Fruit fly (Drosophila melanogaster) whole organism, embryonic: ENCODE results near the gene arx.
A peak's percentile ranks its signal among the peaks of the same experiment; 100 is the strongest.

Experiments used
- Atf3 ChIP-seq: fragments of 200-800 bp; sonication (Bioruptor generic); optimal IDR thresholded peaks from 3 replicates; lab custom pipeline; 2016; ENCODE audit warnings: missing biosample characterization, missing genetic modification characterization
- Blimp-1 ChIP-seq: fragments of 200-800 bp; sonication (Bioruptor generic); optimal IDR thresholded peaks from 3 replicates; lab custom pipeline; 2018; ENCODE audit warnings: missing biosample characterization, missing genetic modification characterization, mild to moderate bottlenecking, moderate library complexity, missing genetic modification reagents
- CG10959 ChIP-seq: fragments of 200-800 bp; sonication (Bioruptor generic); IDR thresholded peaks from 2 replicates; pipeline ENCODE4 v1.3.6; 2022; ENCODE audit warnings: missing biosample characterization, missing genetic modification characterization
- CG12104 ChIP-seq: fragments of 200-800 bp; sonication (Bioruptor generic); optimal IDR thresholded peaks from 3 replicates; lab custom pipeline; 2016; ENCODE audit warnings: missing biosample characterization, missing genetic modification characterization
- CG1233 ChIP-seq: fragments of 200-800 bp; sonication (Bioruptor generic); optimal IDR thresholded peaks from 4 replicates; lab custom pipeline; 2018; ENCODE audit warnings: missing biosample characterization, mild to moderate bottlenecking, missing genetic modification characterization
- CG12659 ChIP-seq: fragments of 200-800 bp; sonication (Bioruptor generic); optimal IDR thresholded peaks from 3 replicates; lab custom pipeline; 2017; ENCODE audit warnings: mild to moderate bottlenecking, missing biosample characterization, missing genetic modification reagents, missing genetic modification characterization
- CG13624 ChIP-seq: fragments of 200-800 bp; sonication (Bioruptor generic); optimal IDR thresholded peaks from 2 replicates; lab custom pipeline; 2016; ENCODE audit warnings: missing biosample characterization, missing genetic modification characterization
- CG13775 ChIP-seq: fragments of 200-800 bp; sonication (Bioruptor generic); optimal IDR thresholded peaks from 3 replicates; lab custom pipeline; 2017; ENCODE audit warnings: missing biosample characterization, mild to moderate bottlenecking, missing genetic modification characterization
- CG4282 ChIP-seq: fragments of 200-800 bp; sonication (Bioruptor generic); optimal IDR thresholded peaks from 2 replicates; lab custom pipeline; 2016; ENCODE audit warnings: missing biosample characterization, missing genetic modification characterization
- CG6854 ChIP-seq: fragments of 200-800 bp; sonication (Bioruptor generic); optimal IDR thresholded peaks from 3 replicates; lab custom pipeline; 2017; ENCODE audit warnings: missing biosample characterization, mild to moderate bottlenecking, missing genetic modification characterization
- CG7271 ChIP-seq: fragments of 200-800 bp; sonication (Bioruptor generic); optimal IDR thresholded peaks from 2 replicates; lab custom pipeline; 2018; ENCODE audit warnings: missing biosample characterization, mild to moderate bottlenecking, missing genetic modification characterization, moderate library complexity
- CG9609 ChIP-seq: fragments of 200-800 bp; sonication (Bioruptor generic); optimal IDR thresholded peaks from 3 replicates; lab custom pipeline; 2016; ENCODE audit warnings: missing biosample characterization, missing genetic modification characterization
- D19A ChIP-seq: fragments of 200-800 bp; optimal IDR thresholded peaks from 3 replicates; lab custom pipeline; 2019; ENCODE audit warnings: missing biosample characterization, mild to moderate bottlenecking, missing genetic modification characterization, moderate library complexity
- Dip3 ChIP-seq: fragments of 200-800 bp; sonication (Bioruptor generic); optimal IDR thresholded peaks from 3 replicates; lab custom pipeline; 2016; ENCODE audit warnings: missing biosample characterization, missing genetic modification characterization
- Dref ChIP-seq: fragments of 200-800 bp; sonication (Bioruptor generic); IDR thresholded peaks from 2 replicates; pipeline ENCODE4 v1.3.6; 2022; ENCODE audit warnings: missing biosample characterization, missing genetic modification characterization
- ERR ChIP-seq: fragments of 200-800 bp; sonication (Bioruptor generic); optimal IDR thresholded peaks from 2 replicates; lab custom pipeline; 2016; ENCODE audit warnings: missing biosample characterization, missing genetic modification characterization
- Ets65A ChIP-seq: fragments of 200-800 bp; sonication (Bioruptor generic); peaks from one replicate; lab custom pipeline; 2016; ENCODE audit warnings: missing biosample characterization, missing genetic modification characterization
- Ets97D ChIP-seq: fragments of 200-800 bp; sonication (Bioruptor generic); optimal IDR thresholded peaks from 3 replicates; lab custom pipeline; 2016; ENCODE audit warnings: missing biosample characterization, missing genetic modification characterization
- Fer1 ChIP-seq: fragments of 200-800 bp; sonication (Bioruptor generic); optimal IDR thresholded peaks from 2 replicates; lab custom pipeline; 2017; ENCODE audit warnings: missing biosample characterization, mild to moderate bottlenecking, missing genetic modification characterization
- Hey ChIP-seq: fragments of 200-800 bp; sonication (Bioruptor generic); optimal IDR thresholded peaks from 3 replicates; lab custom pipeline; 2018; ENCODE audit warnings: missing biosample characterization, mild to moderate bottlenecking, missing genetic modification characterization
- Lpt ChIP-seq: fragments of >200 bp; optimal IDR thresholded peaks from 2 replicates; lab custom pipeline; 2018; ENCODE audit warnings: missing biosample characterization, missing genetic modification characterization
- Max ChIP-seq: fragments of 200-800 bp; sonication (Bioruptor generic); optimal IDR thresholded peaks from 2 replicates; lab custom pipeline; 2016; ENCODE audit warnings: missing biosample characterization, mild to moderate bottlenecking, missing genetic modification characterization
- Med ChIP-seq: fragments of 200-800 bp; sonication (Bioruptor generic); peaks from one replicate; lab custom pipeline; 2016; ENCODE audit warnings: missing biosample characterization, missing genetic modification characterization, mild to moderate bottlenecking, inconsistent platforms, moderate library complexity
- Meics ChIP-seq: fragments of 200-800 bp; sonication (Bioruptor generic); optimal IDR thresholded peaks from 2 replicates; lab custom pipeline; 2017; ENCODE audit warnings: missing biosample characterization, mild to moderate bottlenecking, missing genetic modification characterization
- Mrtf ChIP-seq: fragments of 200-800 bp; sonication (Bioruptor generic); IDR thresholded peaks from 3 replicates; pipeline ENCODE4 v1.3.6; 2022; ENCODE audit warnings: missing biosample characterization, missing genetic modification characterization
- NFAT ChIP-seq: fragments of 200-800 bp; sonication (Bioruptor generic); IDR thresholded peaks from 2 replicates; pipeline ENCODE4 v1.3.6; 2022; ENCODE audit warnings: missing biosample characterization, missing genetic modification characterization
- PHDP ChIP-seq: fragments of 200-800 bp; sonication (Bioruptor generic); optimal IDR thresholded peaks from 3 replicates; lab custom pipeline; 2018; ENCODE audit warnings: missing biosample characterization, mild to moderate bottlenecking, missing genetic modification characterization, moderate library complexity
- Usf ChIP-seq: fragments of 200-800 bp; sonication (Bioruptor generic); optimal IDR thresholded peaks from 2 replicates; lab custom pipeline; 2017; ENCODE audit warnings: missing genotype, missing biosample characterization, missing genetic modification characterization
- YL-1 ChIP-seq: fragments of 200-800 bp; sonication (Bioruptor generic); optimal IDR thresholded peaks from 3 replicates; lab custom pipeline; 2017; ENCODE audit warnings: missing biosample characterization, mild to moderate bottlenecking, missing genetic modification characterization
- bcd ChIP-seq: fragments of 200-800 bp; sonication (Bioruptor generic); optimal IDR thresholded peaks from 2 replicates; lab custom pipeline; 2017; ENCODE audit warnings: missing biosample characterization, mild to moderate bottlenecking, missing genetic modification characterization
- bsh ChIP-seq, 2 experiments: fragments of 200-800 bp; sonication (Bioruptor generic); optimal IDR thresholded peaks; 2 replicates each; lab custom pipeline; 2017 to 2018; ENCODE audit warnings: mild to moderate bottlenecking in 2 of 2, missing biosample characterization in 2 of 2, missing genetic modification characterization in 2 of 2, moderate library complexity in 1 of 2
- chn ChIP-seq: fragments of 200-800 bp; sonication (Bioruptor generic); optimal IDR thresholded peaks from 2 replicates; lab custom pipeline; 2016; ENCODE audit warnings: missing biosample characterization, missing genetic modification characterization
- crol ChIP-seq: fragments of 200-800 bp; sonication (Bioruptor generic); IDR thresholded peaks from 2 replicates; pipeline ENCODE4 v1.3.6; 2022; ENCODE audit warnings: missing biosample characterization, missing genetic modification characterization
- gro ChIP-seq: fragments of 200-800 bp; sonication (Bioruptor generic); optimal IDR thresholded peaks from 2 replicates; lab custom pipeline; 2016; ENCODE audit warnings: missing biosample characterization, missing genetic modification characterization
- gsb-n ChIP-seq: fragments of 200-800 bp; sonication (Bioruptor generic); optimal IDR thresholded peaks from 3 replicates; lab custom pipeline; 2018; ENCODE audit warnings: missing biosample characterization, mild to moderate bottlenecking, missing genetic modification characterization
- hkb ChIP-seq, 2 experiments: fragments of 200-800 bp in 1 of 2; fragments of >200 bp in 1 of 2; sonication (Bioruptor generic) in 1 of 2; IDR thresholded peaks in 1 of 2; optimal IDR thresholded peaks in 1 of 2; 2 replicates each; pipeline versions ENCODE4 v1.3.6 to Lab custom; 2017 to 2022; ENCODE audit warnings: missing biosample characterization in 1 of 2, missing genetic modification characterization in 1 of 2
- jing ChIP-seq: fragments of 200-800 bp; sonication (Bioruptor generic); optimal IDR thresholded peaks from 2 replicates; lab custom pipeline; 2018; ENCODE audit warnings: missing biosample characterization, mild to moderate bottlenecking, missing genetic modification characterization
- nau ChIP-seq: fragments of 200-800 bp; sonication (Bioruptor generic); optimal IDR thresholded peaks from 3 replicates; lab custom pipeline; 2017; ENCODE audit warnings: missing biosample characterization, mild to moderate bottlenecking, missing genetic modification characterization, missing genetic modification reagents
- nom ChIP-seq: fragments of 200-800 bp; sonication (Bioruptor generic); optimal IDR thresholded peaks from 2 replicates; lab custom pipeline; 2017; ENCODE audit warnings: missing biosample characterization, missing genetic modification characterization, mild to moderate bottlenecking, moderate library complexity, missing genetic modification reagents
- oc ChIP-seq: fragments of 200-800 bp; sonication (Bioruptor generic); optimal IDR thresholded peaks from 2 replicates; lab custom pipeline; 2018; ENCODE audit warnings: missing biosample characterization, mild to moderate bottlenecking, missing genetic modification characterization, moderate library complexity
- peb ChIP-seq: fragments of 200-800 bp; sonication (Bioruptor generic); IDR thresholded peaks from 2 replicates; pipeline ENCODE4 v1.3.6; 2022; ENCODE audit warnings: missing biosample characterization, missing genetic modification characterization
- slbo ChIP-seq: fragments of 200-800 bp; sonication (Bioruptor generic); IDR thresholded peaks from 2 replicates; pipeline ENCODE4 v1.3.6; 2022; ENCODE audit warnings: missing biosample characterization, missing genetic modification characterization
- sob ChIP-seq: fragments of 200-800 bp; sonication (Bioruptor generic); IDR thresholded peaks from 2 replicates; pipeline ENCODE4 v1.3.6; 2022; ENCODE audit warnings: missing biosample characterization, missing genetic modification characterization
- tgo ChIP-seq: fragments of 200-800 bp; sonication (Bioruptor generic); IDR thresholded peaks from 3 replicates; pipeline ENCODE4 v1.3.6; 2022; ENCODE audit warnings: missing biosample characterization, missing genetic modification characterization
- tna ChIP-seq: fragments of 200-800 bp; sonication (Bioruptor generic); IDR thresholded peaks from 2 replicates; pipeline ENCODE4 v1.3.6; 2022; ENCODE audit warnings: missing biosample characterization, missing genetic modification characterization; ENCODE audit not compliant: partially characterized antibody
- twi ChIP-seq: fragments of 200-800 bp; optimal IDR thresholded peaks from 2 replicates; lab custom pipeline; 2019; ENCODE audit warnings: missing biosample characterization, mild to moderate bottlenecking, missing genetic modification characterization, moderate library complexity

The arx gene

dm6 chr3L:18890283-18891175 is 10.8 kb downstream of the arx start, which contains the start of gene CG3961 (continued):
- TF ChIP-seq CG6854 (GFP tag; lab: Kevin White, UChicago), result peak; percentile 95
- peak; percentile 95 for TF ChIP-seq Meics
- peak; percentile 2 for TF ChIP-seq CG4282 (GFP tag; lab: Kevin White, UChicago)

dm6 chr3L:18889222-18889866 is 12.0 kb downstream of the arx start:
- no peak for TF ChIP-seq CG7271 (tag; lab: Kevin White, UChicago)
- TF ChIP-seq CG10959 (GFP tag; lab: Robert Waterston, UW), result no peak
- no peak for TF ChIP-seq Lpt (GFP tag; lab: Kevin White, UChicago)
- no peak for TF ChIP-seq Ets97D (GFP tag; lab: Kevin White, UChicago)
- TF ChIP-seq gro, result no peak
- 0 out of 2 replicates have a peak, but pooled peaks have one; percentile 5 for TF ChIP-seq sob
- no peak for TF ChIP-seq Usf (GFP tag; lab: Kevin White, UChicago)
- TF ChIP-seq Ets65A (GFP tag; lab: Kevin White, UChicago), result peak; percentile 76
- TF ChIP-seq CG12104 (GFP tag; lab: Kevin White, UChicago), result no peak
- no peak for TF ChIP-seq slbo
- no peak for TF ChIP-seq CG13775 (GFP tag; lab: Kevin White, UChicago)
- peak; percentile 78 for TF ChIP-seq Med
- no peak for TF ChIP-seq crol
- no peak for TF ChIP-seq chn (GFP tag; lab: Kevin White, UChicago)
- no peak for TF ChIP-seq CG13624 (GFP tag; lab: Kevin White, UChicago)
- TF ChIP-seq twi (tag; lab: Kevin White, UChicago), result no peak
- no peak for TF ChIP-seq gsb-n (tag; lab: Kevin White, UChicago)
- TF ChIP-seq peb, result no peak
- no peak for TF ChIP-seq oc (tag; lab: Kevin White, UChicago)
- no peak for TF ChIP-seq jing (GFP tag; lab: Kevin White, UChicago)
- TF ChIP-seq PHDP (tag; lab: Kevin White, UChicago), result no peak
- TF ChIP-seq CG12659, result no peak
- peak; percentile 64 for TF ChIP-seq D19A (tag; lab: Kevin White, UChicago)
- no peak for TF ChIP-seq NFAT (GFP tag; lab: Robert Waterston, UW)
- TF ChIP-seq bcd (GFP tag; lab: Kevin White, UChicago), result no peak
- no peak for TF ChIP-seq ERR (GFP tag; lab: Kevin White, UChicago)
- TF ChIP-seq Meics, result no peak
- TF ChIP-seq Dref (GFP tag; lab: Robert Waterston, UW), result no peak
- no peak for TF ChIP-seq hkb (optimal IDR thresholded peaks at IDR 0.05; lab: Kevin White, UChicago)
- no peak for TF ChIP-seq hkb (GFP tag; IDR thresholded peaks at IDR 0.05; lab: Robert Waterston, UW)
- TF ChIP-seq CG1233 (GFP tag; lab: Kevin White, UChicago), result no peak
- TF ChIP-seq tgo (GFP tag; lab: Robert Waterston, UW), result no peak
- TF ChIP-seq Mrtf (GFP tag; lab: Robert Waterston, UW), result no peak
- no peak for TF ChIP-seq Dip3 (GFP tag; lab: Kevin White, UChicago)
- no peak for TF ChIP-seq CG9609 (GFP tag; lab: Kevin White, UChicago)
- TF ChIP-seq tna (GFP tag; lab: Robert Waterston, UW), result no peak
- TF ChIP-seq bsh (GFP tag; optimal IDR thresholded peaks at IDR 0.05; lab: Kevin White, UChicago), result peak in 1 of 2 experiments; percentile 44
- TF ChIP-seq Max (GFP tag; lab: Kevin White, UChicago), result no peak
- TF ChIP-seq Hey (tag; lab: Kevin White, UChicago), result no peak
- TF ChIP-seq Atf3, result no peak
- TF ChIP-seq YL-1, result no peak
- no peak for TF ChIP-seq nau (GFP tag; lab: Kevin White, UChicago)
- no peak for TF ChIP-seq Blimp-1 (GFP tag; lab: Kevin White, UChicago)
- TF ChIP-seq nom (GFP tag; lab: Kevin White, UChicago), result peak; percentile 89
- TF ChIP-seq Fer1 (GFP tag; lab: Kevin White, UChicago), result no peak
